Worm (Caenorhabditis elegans) whole organism, L1 larva: ENCODE data around the gene mec-3.

Experiments used
- F16B12.6 ChIP-seq: fragments of 150-350 bp; optimal IDR thresholded peaks from 2 replicates; lab custom pipeline; 2014; ENCODE audit warnings: missing biosample characterization, missing genetic modification characterization
- Y116A8C.19 ChIP-seq: sonication (generic microtip); optimal IDR thresholded peaks from 2 replicates; lab custom pipeline; 2016; ENCODE audit warnings: missing compliant biosample characterization, missing genetic modification characterization, borderline replicate concordance
- aha-1 ChIP-seq: fragments of 150-350 bp; optimal IDR thresholded peaks from 2 replicates; lab custom pipeline; 2014; ENCODE audit warnings: missing biosample characterization, missing genetic modification characterization
- alr-1 ChIP-seq: fragments of 200-800 bp; sonication (Bioruptor generic); optimal IDR thresholded peaks from 2 replicates; lab custom pipeline; 2018; ENCODE audit warnings: borderline replicate concordance, mild to moderate bottlenecking, missing genetic modification characterization, missing compliant biosample characterization
- ceh-8 ChIP-seq: fragments of 200-800 bp; sonication (Bioruptor generic); optimal IDR thresholded peaks from 2 replicates; lab custom pipeline; 2018; ENCODE audit warnings: mild to moderate bottlenecking, missing genetic modification characterization, moderate library complexity, missing compliant biosample characterization
- ceh-82 ChIP-seq, 3 experiments: fragments of 150-350 bp in 1 of 3; sonication (generic microtip) in 2 of 3; optimal IDR thresholded peaks; 2 replicates each; lab custom pipeline; 2014 to 2017; ENCODE audit warnings: missing biosample characterization in 3 of 3, missing genetic modification characterization in 3 of 3
- ceh-88 ChIP-seq: fragments of 200-800 bp; sonication (Bioruptor generic); IDR thresholded peaks from 2 replicates; pipeline ENCODE4 v1.3.6; 2022; ENCODE audit warnings: missing genetic modification characterization, missing compliant biosample characterization
- ceh-90 ChIP-seq: sonication (generic microtip); optimal IDR thresholded peaks from 2 replicates; lab custom pipeline; 2016; ENCODE audit warnings: missing genetic modification characterization, missing compliant biosample characterization
- dsc-1 ChIP-seq: sonication (generic microtip); optimal IDR thresholded peaks from 2 replicates; lab custom pipeline; 2016; ENCODE audit warnings: mild to moderate bottlenecking, missing genetic modification characterization, missing compliant biosample characterization
- egl-27 ChIP-seq, 2 experiments: fragments of 150-350 bp in 1 of 2; sonication (generic microtip); optimal IDR thresholded peaks; 3 replicates each; lab custom pipeline; 2017 to 2018; ENCODE audit warnings: missing biosample characterization in 2 of 2, missing genetic modification characterization in 2 of 2, missing genetic modification reagents in 2 of 2
- elt-2 ChIP-seq: sonication (generic microtip); optimal IDR thresholded peaks from 2 replicates; lab custom pipeline; 2016; ENCODE audit warnings: missing genetic modification characterization, mild to moderate bottlenecking, inconsistent platforms, missing compliant biosample characterization, missing genetic modification reagents
- ets-5 ChIP-seq: fragments of 200-800 bp; sonication (Bioruptor generic); IDR thresholded peaks from 2 replicates; pipeline ENCODE4 v1.3.6; 2022; ENCODE audit warnings: missing genetic modification characterization, missing compliant biosample characterization
- fkh-4 ChIP-seq: sonication (generic microtip); optimal IDR thresholded peaks from 2 replicates; lab custom pipeline; 2016; ENCODE audit warnings: missing compliant biosample characterization, missing genetic modification characterization, borderline replicate concordance
- fos-1 ChIP-seq: fragments of 150-350 bp; optimal IDR thresholded peaks from 2 replicates; lab custom pipeline; 2014; ENCODE audit warnings: missing biosample characterization, missing genetic modification characterization
- grh-1 ChIP-seq: fragments of 200-800 bp; sonication (Bioruptor generic); IDR thresholded peaks from 2 replicates; pipeline ENCODE4 v1.3.6; 2022; ENCODE audit warnings: missing genetic modification reagents, missing genetic modification characterization, missing compliant biosample characterization
- hlh-17 ChIP-seq: fragments of 200-800 bp; sonication (Bioruptor generic); optimal IDR thresholded peaks from 2 replicates; lab custom pipeline; 2018; ENCODE audit warnings: missing genetic modification characterization, mild to moderate bottlenecking, missing compliant biosample characterization, moderate library complexity, borderline replicate concordance
- hlh-4 ChIP-seq: sonication (generic microtip); optimal IDR thresholded peaks from 2 replicates; lab custom pipeline; 2016; ENCODE audit warnings: mild to moderate bottlenecking, missing genetic modification characterization, missing compliant biosample characterization
- hpl-2 ChIP-seq: fragments of 150-350 bp; optimal IDR thresholded peaks from 2 replicates; lab custom pipeline; 2014; ENCODE audit warnings: missing biosample characterization, missing genetic modification reagents, missing genetic modification characterization
- irx-1 ChIP-seq: sonication (generic microtip); optimal IDR thresholded peaks from 2 replicates; lab custom pipeline; 2016; ENCODE audit warnings: missing genetic modification characterization, missing compliant biosample characterization
- lin-14 ChIP-seq: fragments of 200-800 bp; sonication (Bioruptor generic); optimal IDR thresholded peaks from 2 replicates; lab custom pipeline; 2018; ENCODE audit warnings: mild to moderate bottlenecking, missing genetic modification characterization, moderate library complexity, missing compliant biosample characterization
- lin-15B ChIP-seq: fragments of 150-350 bp; sonication (generic microtip); optimal IDR thresholded peaks from 3 replicates; lab custom pipeline; 2014; ENCODE audit warnings: missing biosample characterization, missing genetic modification characterization
- lin-35 ChIP-seq, 2 experiments: fragments of 150-350 bp; optimal IDR thresholded peaks; 2 replicates each; lab custom pipeline; 2014; ENCODE audit warnings: missing biosample characterization in 2 of 2, missing genetic modification characterization in 2 of 2, missing genetic modification reagents in 2 of 2
- lsy-2 ChIP-seq, 2 experiments: fragments of 150-350 bp; optimal IDR thresholded peaks; 2 replicates each; lab custom pipeline; 2014; ENCODE audit warnings: missing biosample characterization in 2 of 2, missing genetic modification characterization in 2 of 2
- mab-9 ChIP-seq: fragments of 200-800 bp; sonication (Bioruptor generic); IDR thresholded peaks from 2 replicates; pipeline ENCODE4 v1.3.6; 2022; ENCODE audit warnings: missing genetic modification reagents, missing genetic modification characterization, missing compliant biosample characterization
- mep-1 ChIP-seq: fragments of 150-350 bp; optimal IDR thresholded peaks from 2 replicates; lab custom pipeline; 2014; ENCODE audit warnings: missing biosample characterization, missing genetic modification characterization
- nhr-11 ChIP-seq: fragments of 150-350 bp; optimal IDR thresholded peaks from 2 replicates; lab custom pipeline; 2014; ENCODE audit warnings: missing biosample characterization, missing genetic modification characterization
- nhr-12 ChIP-seq: sonication (generic microtip); optimal IDR thresholded peaks from 2 replicates; lab custom pipeline; 2017; ENCODE audit warnings: missing biosample characterization, missing genetic modification characterization
- nhr-20 ChIP-seq: sonication (generic microtip); optimal IDR thresholded peaks from 2 replicates; lab custom pipeline; 2016; ENCODE audit warnings: mild to moderate bottlenecking, missing genetic modification characterization, missing compliant biosample characterization
- nhr-71 ChIP-seq: sonication (generic microtip); optimal IDR thresholded peaks from 2 replicates; lab custom pipeline; 2016; ENCODE audit warnings: mild to moderate bottlenecking, missing genetic modification characterization, moderate library complexity, missing compliant biosample characterization
- nhr-76 ChIP-seq: sonication (generic microtip); optimal IDR thresholded peaks from 2 replicates; lab custom pipeline; 2017; ENCODE audit warnings: missing biosample characterization, missing genetic modification characterization
- nhr-77 ChIP-seq: fragments of 150-350 bp; optimal IDR thresholded peaks from 2 replicates; lab custom pipeline; 2014; ENCODE audit warnings: missing biosample characterization, missing genetic modification characterization
- nhr-90 ChIP-seq: sonication (generic microtip); optimal IDR thresholded peaks from 2 replicates; lab custom pipeline; 2016; ENCODE audit warnings: mild to moderate bottlenecking, missing genetic modification characterization, missing compliant biosample characterization; ENCODE audit not compliant: poor library complexity
- pag-3 ChIP-seq: sonication (generic microtip); optimal IDR thresholded peaks from 2 replicates; lab custom pipeline; 2017; ENCODE audit warnings: missing genetic modification characterization, mild to moderate bottlenecking, missing compliant biosample characterization, antibody characterized with exemption, borderline replicate concordance; ENCODE audit not compliant: insufficient read depth
- pqm-1 ChIP-seq: sonication (generic microtip); optimal IDR thresholded peaks from 3 replicates; lab custom pipeline; 2017; ENCODE audit warnings: missing biosample characterization, missing genetic modification characterization
- rnt-1 ChIP-seq: sonication (generic microtip); optimal IDR thresholded peaks from 2 replicates; lab custom pipeline; 2016; ENCODE audit warnings: mild to moderate bottlenecking, missing genetic modification characterization, moderate library complexity, missing compliant biosample characterization
- snpc-4 ChIP-seq: fragments of 150-350 bp; optimal IDR thresholded peaks from 2 replicates; lab custom pipeline; 2014; ENCODE audit warnings: missing biosample characterization, missing genetic modification characterization
- sox-4 ChIP-seq: sonication (generic microtip); optimal IDR thresholded peaks from 2 replicates; lab custom pipeline; 2016; ENCODE audit warnings: missing genetic modification characterization, missing compliant biosample characterization
- sptf-1 ChIP-seq: fragments of 150-350 bp; optimal IDR thresholded peaks from 2 replicates; lab custom pipeline; 2014; ENCODE audit warnings: missing biosample characterization, missing genetic modification characterization
- swsn-7 ChIP-seq: sonication (generic microtip); optimal IDR thresholded peaks from 2 replicates; lab custom pipeline; 2016; ENCODE audit warnings: missing genetic modification characterization, missing compliant biosample characterization
- unc-30 ChIP-seq: sonication (generic microtip); optimal IDR thresholded peaks from 2 replicates; lab custom pipeline; 2017; ENCODE audit warnings: missing biosample characterization, missing genetic modification characterization
- unc-62 ChIP-seq: fragments of 150-350 bp; optimal IDR thresholded peaks from 2 replicates; lab custom pipeline; 2014; ENCODE audit warnings: missing biosample characterization, missing genetic modification reagents, missing genetic modification characterization
- unc-86 ChIP-seq: sonication (generic microtip); optimal IDR thresholded peaks from 2 replicates; lab custom pipeline; 2016; ENCODE audit warnings: missing genetic modification characterization, missing compliant biosample characterization
- unc-98 ChIP-seq: fragments of 200-800 bp; sonication (Bioruptor generic); IDR thresholded peaks from 2 replicates; pipeline ENCODE4 v1.3.6; 2022; ENCODE audit warnings: missing genetic modification characterization, missing compliant biosample characterization
- vab-15 ChIP-seq: sonication (generic microtip); optimal IDR thresholded peaks from 2 replicates; lab custom pipeline; 2017; ENCODE audit warnings: missing genotype, mild to moderate bottlenecking, missing genetic modification characterization, missing compliant biosample characterization
- xbp-1 ChIP-seq: sonication (generic microtip); optimal IDR thresholded peaks from 2 replicates; lab custom pipeline; 2016; ENCODE audit warnings: missing genetic modification characterization, missing compliant biosample characterization

mec-3 gene

DNA sequence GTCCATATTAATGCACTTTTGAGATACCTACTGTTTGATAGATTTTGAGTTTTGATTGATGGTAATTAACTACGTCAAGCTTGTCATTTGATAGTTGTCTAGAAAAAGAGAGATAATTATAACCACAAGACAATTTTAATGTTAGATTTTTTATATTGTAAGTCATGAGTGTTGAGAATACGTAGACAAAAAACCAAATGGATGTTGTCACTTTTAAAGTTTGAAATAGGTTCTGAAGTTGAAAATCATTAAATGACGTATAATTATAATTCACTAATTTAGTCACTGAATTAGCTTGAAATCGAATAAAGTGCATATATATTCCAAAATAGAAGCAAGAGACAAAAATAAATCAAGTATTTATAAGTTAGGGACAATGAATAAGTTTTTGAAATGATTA, 24.6 kb downstream of the mec-3 start:
- TF ChIP-seq ceh-8 (GFP tag; lab: Kevin White, UChicago): peak; percentile 92
- TF ChIP-seq unc-30 (tag; lab: Kevin White, UChicago): no peak
- peak; percentile 44 for TF ChIP-seq nhr-71
- TF ChIP-seq, all 84 proteins: peak for 2

DNA sequence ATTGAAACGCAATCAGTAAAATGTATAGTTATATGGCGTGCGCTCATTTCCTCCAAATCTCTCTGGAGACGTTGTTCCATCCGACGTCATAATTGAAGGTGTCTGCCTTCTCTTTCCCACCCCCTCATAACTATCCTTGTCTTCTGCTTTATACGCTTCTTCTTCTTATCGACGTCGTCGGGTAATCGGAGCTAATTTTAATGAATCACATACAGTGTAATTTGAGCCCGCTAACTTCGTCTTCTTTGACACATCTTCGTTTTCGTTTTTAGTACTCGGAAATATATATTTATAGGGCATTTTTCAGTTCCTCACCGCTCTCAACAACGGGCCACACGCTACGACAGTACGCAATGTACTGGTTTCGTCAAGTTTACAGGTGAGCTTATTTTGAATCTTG, 25.3 kb downstream of the mec-3 start, which contains the start of gene ins-1:
Gene ins-1, plus strand, starts transcription at position 301 of the 400 bp plus-strand sequence.
- no peak for TF ChIP-seq nhr-77 (tag; lab: Kevin White, UChicago)
- TF ChIP-seq mep-1 (tag; lab: Kevin White, UChicago): no peak
- TF ChIP-seq nhr-90 (tag; lab: Kevin White, UChicago): no peak
- no peak for TF ChIP-seq ceh-90
- no peak for TF ChIP-seq unc-98
- no peak for TF ChIP-seq swsn-7 (tag; lab: Kevin White, UChicago)
- no peak for TF ChIP-seq mab-9 (GFP tag; lab: Robert Waterston, UW)
- no peak for TF ChIP-seq hlh-4 (tag; lab: Kevin White, UChicago)
- TF ChIP-seq lin-35 (GFP tag; optimal IDR thresholded peaks at IDR 0.05; lab: Kevin White, UChicago): no peak
- TF ChIP-seq aha-1 (tag; lab: Kevin White, UChicago): no peak
- TF ChIP-seq alr-1 (tag; lab: Kevin White, UChicago): no peak
- no peak for TF ChIP-seq nhr-76
- TF ChIP-seq fos-1: no peak
- TF ChIP-seq snpc-4 (tag; lab: Kevin White, UChicago): no peak
- TF ChIP-seq sox-4 (tag; lab: Kevin White, UChicago): no peak
- no peak for TF ChIP-seq nhr-20 (tag; lab: Kevin White, UChicago)
- TF ChIP-seq hlh-17 (GFP tag; lab: Kevin White, UChicago): no peak
- no peak for TF ChIP-seq hpl-2
- no peak for TF ChIP-seq nhr-71
- TF ChIP-seq grh-1 (GFP tag; lab: Robert Waterston, UW): no peak

DNA sequence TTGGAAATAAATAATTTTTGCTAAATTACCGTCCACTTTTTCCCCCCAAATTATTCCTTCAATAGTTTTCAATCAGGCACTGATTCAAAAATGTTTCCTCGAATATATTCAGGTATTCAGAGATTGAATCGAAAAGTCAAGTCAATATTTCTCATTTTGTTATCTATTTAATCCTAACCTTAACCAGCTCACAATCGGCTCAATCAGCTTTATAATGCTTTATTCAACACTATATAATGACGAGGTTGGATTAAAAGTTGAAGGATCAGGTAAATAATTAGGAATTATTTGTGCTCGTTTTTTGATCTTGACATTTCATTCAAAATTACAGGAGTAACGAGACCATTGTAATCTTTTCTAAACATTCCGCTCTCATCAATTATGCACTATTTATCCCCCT, 31.2 kb downstream of the mec-3 start:
- TF ChIP-seq sox-4 (tag; lab: Kevin White, UChicago) (peak; percentile 65), ceh-82 (tag; optimal IDR thresholded peaks at IDR 0.05; lab: Kevin White, UChicago) (no peak), dsc-1 (tag; lab: Kevin White, UChicago) (peak; percentile 64), Y116A8C.19 (tag; lab: Kevin White, UChicago) (no peak), rnt-1 (tag; lab: Kevin White, UChicago) (no peak)

DNA sequence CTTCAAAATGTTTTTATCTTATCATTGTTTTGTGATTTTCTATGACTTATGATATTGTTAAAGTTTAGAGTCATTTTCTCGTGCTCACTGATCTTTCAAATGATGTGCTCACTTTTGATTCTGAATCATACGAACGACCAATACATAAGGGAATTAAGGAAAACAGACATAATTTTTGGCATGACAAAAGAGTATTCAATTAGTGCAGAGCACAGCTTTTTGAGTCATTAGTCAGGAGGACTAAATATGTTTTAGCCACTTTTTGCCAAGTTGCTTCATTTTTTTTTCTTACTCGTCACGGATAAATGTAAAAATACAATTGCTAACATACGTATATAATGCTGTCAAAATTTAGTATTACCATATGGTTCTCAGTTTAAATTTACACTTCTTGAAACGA, 32.5 kb downstream of the mec-3 start, which contains the start of gene F13B12.2:
Gene F13B12.2, minus strand, starts transcription at position 2 of the 400 bp plus-strand sequence.
- no peak for TF ChIP-seq pag-3
- no peak for TF ChIP-seq unc-30 (tag; lab: Kevin White, UChicago)
- TF ChIP-seq ceh-88: no peak
- peak; percentile 91 for TF ChIP-seq ceh-8 (GFP tag; lab: Kevin White, UChicago)
- no peak for TF ChIP-seq unc-86 (tag; lab: Kevin White, UChicago)
- TF ChIP-seq elt-2: peak; percentile 6
- TF ChIP-seq lin-14: peak; percentile 12
- no peak for TF ChIP-seq lin-35 (GFP tag; optimal IDR thresholded peaks at IDR 0.05; lab: Kevin White, UChicago)
- no peak for TF ChIP-seq nhr-76

DNA sequence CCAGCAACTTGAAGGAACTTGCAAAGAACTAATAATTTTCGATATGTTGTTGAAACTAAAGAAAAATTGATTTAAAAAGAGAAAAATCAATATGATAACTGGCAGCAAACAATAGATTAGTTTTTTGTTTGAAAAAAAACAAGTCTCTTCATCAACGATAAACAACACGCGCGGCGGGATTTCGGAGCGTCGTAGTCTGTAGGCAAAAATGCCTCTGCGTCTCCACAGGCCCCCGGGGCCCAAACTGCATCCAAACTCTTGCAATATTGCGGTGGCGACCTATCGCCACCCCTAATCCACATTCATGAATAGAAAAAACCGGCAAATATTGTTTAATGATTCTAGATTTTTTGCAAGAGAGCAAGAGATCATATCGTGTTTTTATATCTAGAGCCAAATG, 36.5 kb downstream of the mec-3 start:
- TF ChIP-seq ets-5 (GFP tag; lab: Robert Waterston, UW): no peak
- TF ChIP-seq sptf-1 (tag; lab: Kevin White, UChicago): no peak
- TF ChIP-seq ceh-82 (tag; optimal IDR thresholded peaks at IDR 0.05; lab: Kevin White, UChicago): peak in 1 of 3 experiments; percentile 5
- TF ChIP-seq irx-1: no peak
- TF ChIP-seq lin-14: peak; percentile 38
- peak; percentile 4 for TF ChIP-seq xbp-1 (tag; lab: Kevin White, UChicago)
- TF ChIP-seq nhr-90 (tag; lab: Kevin White, UChicago): no peak
- TF ChIP-seq lsy-2 (tag; optimal IDR thresholded peaks at IDR 0.05; lab: Kevin White, UChicago): peak; percentile 19 to 61
- no peak for TF ChIP-seq lin-15B (tag; lab: Kevin White, UChicago)
- TF ChIP-seq fkh-4 (tag; lab: Kevin White, UChicago): no peak
- no peak for TF ChIP-seq sox-4 (tag; lab: Kevin White, UChicago)
- TF ChIP-seq F16B12.6 (tag; lab: Kevin White, UChicago): no peak
- no peak for TF ChIP-seq hlh-4 (tag; lab: Kevin White, UChicago)
- no peak for TF ChIP-seq pqm-1
- TF ChIP-seq nhr-76: no peak
- TF ChIP-seq unc-62 (GFP tag; lab: Kevin White, UChicago): no peak
- no peak for TF ChIP-seq egl-27 (tag; optimal IDR thresholded peaks at IDR 0.05; lab: Kevin White, UChicago)
- no peak for TF ChIP-seq nhr-11
- TF ChIP-seq nhr-12 (tag; lab: Kevin White, UChicago): no peak
- TF ChIP-seq vab-15 (tag; lab: Kevin White, UChicago): no peak
